Worm (Caenorhabditis elegans) whole organism, L2 larva: ENCODE data around the gene F43C11.3.

Experiments used
- C34F6.9 ChIP-seq: fragments of 150-350 bp; optimal IDR thresholded peaks from 2 replicates; lab custom pipeline; 2014; ENCODE audit warnings: missing biosample characterization, missing genetic modification characterization
- F13H6.1 ChIP-seq: sonication (generic microtip); optimal IDR thresholded peaks from 2 replicates; lab custom pipeline; 2016; ENCODE audit warnings: missing genetic modification characterization, missing compliant biosample characterization
- R02D3.7 ChIP-seq: fragments of 150-350 bp; optimal IDR thresholded peaks from 2 replicates; lab custom pipeline; 2014; ENCODE audit warnings: missing biosample characterization, missing genetic modification characterization
- Y55F3AM.14 ChIP-seq: fragments of 200-800 bp; sonication (Bioruptor generic); optimal IDR thresholded peaks from 2 replicates; lab custom pipeline; 2018; ENCODE audit warnings: mild to moderate bottlenecking, missing genetic modification characterization, missing compliant biosample characterization
- alr-1 ChIP-seq: fragments of 150-350 bp; optimal IDR thresholded peaks from 2 replicates; lab custom pipeline; 2014; ENCODE audit warnings: missing biosample characterization, missing genetic modification characterization
- ama-1 ChIP-seq: fragments of 150-350 bp; optimal IDR thresholded peaks from 2 replicates; lab custom pipeline; 2018; ENCODE audit warnings: inconsistent platforms
- ceh-16 ChIP-seq: fragments of 150-350 bp; optimal IDR thresholded peaks from 2 replicates; lab custom pipeline; 2014; ENCODE audit warnings: missing biosample characterization, missing genetic modification characterization
- ceh-82 ChIP-seq: fragments of 150-350 bp; optimal IDR thresholded peaks from 2 replicates; lab custom pipeline; 2014; ENCODE audit warnings: missing biosample characterization, missing genetic modification characterization
- crh-2 ChIP-seq: sonication (generic microtip); optimal IDR thresholded peaks from 2 replicates; lab custom pipeline; 2017; ENCODE audit warnings: missing biosample characterization, missing genetic modification characterization
- egl-27 ChIP-seq: sonication (generic microtip); optimal IDR thresholded peaks from 3 replicates; lab custom pipeline; 2017; ENCODE audit warnings: missing biosample characterization, missing genetic modification reagents, missing genetic modification characterization
- elt-1 ChIP-seq: fragments of 150-350 bp; optimal IDR thresholded peaks from 2 replicates; lab custom pipeline; 2014; ENCODE audit warnings: missing biosample characterization, missing genetic modification characterization
- fos-1 ChIP-seq: fragments of 150-350 bp; optimal IDR thresholded peaks from 2 replicates; lab custom pipeline; 2014; ENCODE audit warnings: missing biosample characterization, missing genetic modification characterization
- gmeb-1 ChIP-seq: fragments of 150-350 bp; optimal IDR thresholded peaks from 2 replicates; lab custom pipeline; 2014; ENCODE audit warnings: missing biosample characterization, missing genetic modification characterization
- lin-11 ChIP-seq: fragments of 150-350 bp; sonication (generic microtip); optimal IDR thresholded peaks from 2 replicates; lab custom pipeline; 2014; ENCODE audit warnings: missing biosample characterization, missing genetic modification characterization, inconsistent platforms, mixed read lengths
- lin-13 ChIP-seq: fragments of 150-350 bp; optimal IDR thresholded peaks from 2 replicates; lab custom pipeline; 2014; ENCODE audit warnings: missing biosample characterization, missing genetic modification reagents, missing genetic modification characterization
- lin-39 ChIP-seq: fragments of 150-350 bp; optimal IDR thresholded peaks from 2 replicates; lab custom pipeline; 2014; ENCODE audit warnings: missing biosample characterization, missing genetic modification reagents, missing genetic modification characterization
- lsy-2 ChIP-seq, 2 experiments: fragments of 150-350 bp in 1 of 2; sonication (generic microtip) in 1 of 2; optimal IDR thresholded peaks; 2 replicates each; lab custom pipeline; 2014 to 2017; ENCODE audit warnings: missing biosample characterization in 2 of 2, missing genetic modification characterization in 2 of 2
- mab-5 ChIP-seq: fragments of 150-350 bp; optimal IDR thresholded peaks from 2 replicates; lab custom pipeline; 2014; ENCODE audit warnings: missing biosample characterization, missing genetic modification characterization
- mbf-1 ChIP-seq: sonication (generic microtip); optimal IDR thresholded peaks from 2 replicates; lab custom pipeline; 2017; ENCODE audit warnings: missing biosample characterization, missing genetic modification characterization
- mdl-1 ChIP-seq, 2 experiments: fragments of 150-350 bp in 1 of 2; sonication (generic microtip) in 1 of 2; optimal IDR thresholded peaks; 2 replicates each; lab custom pipeline; 2017; ENCODE audit warnings: missing biosample characterization in 2 of 2, missing genetic modification characterization in 2 of 2
- nhr-10 ChIP-seq: sonication (generic microtip); optimal IDR thresholded peaks from 2 replicates; lab custom pipeline; 2017; ENCODE audit warnings: missing biosample characterization, missing genetic modification characterization
- nhr-11 ChIP-seq: fragments of 150-350 bp; optimal IDR thresholded peaks from 2 replicates; lab custom pipeline; 2014; ENCODE audit warnings: missing biosample characterization, missing genetic modification characterization
- nhr-21 ChIP-seq: fragments of 150-350 bp; optimal IDR thresholded peaks from 2 replicates; lab custom pipeline; 2014; ENCODE audit warnings: missing biosample characterization, missing genetic modification characterization
- nhr-23 ChIP-seq: fragments of 150-350 bp; optimal IDR thresholded peaks from 2 replicates; lab custom pipeline; 2014; ENCODE audit warnings: missing biosample characterization, missing genetic modification reagents, missing genetic modification characterization
- nhr-25 ChIP-seq: fragments of 150-350 bp; sonication (generic microtip); optimal IDR thresholded peaks from 3 replicates; lab custom pipeline; 2014; ENCODE audit warnings: missing biosample characterization, missing genetic modification characterization
- nhr-6 ChIP-seq: fragments of 150-350 bp; optimal IDR thresholded peaks from 2 replicates; lab custom pipeline; 2014; ENCODE audit warnings: missing biosample characterization, missing genetic modification characterization
- nhr-77 ChIP-seq: fragments of 150-350 bp; optimal IDR thresholded peaks from 2 replicates; lab custom pipeline; 2014; ENCODE audit warnings: missing biosample characterization, missing genetic modification characterization
- peb-1 ChIP-seq: fragments of 150-350 bp; optimal IDR thresholded peaks from 2 replicates; lab custom pipeline; 2014; ENCODE audit warnings: missing biosample characterization, missing genetic modification characterization
- sem-4 ChIP-seq: fragments of 150-350 bp; optimal IDR thresholded peaks from 2 replicates; lab custom pipeline; 2014; ENCODE audit warnings: missing biosample characterization, missing genetic modification reagents, missing genetic modification characterization
- skn-1 ChIP-seq: sonication (generic microtip); optimal IDR thresholded peaks from 2 replicates; lab custom pipeline; 2017; ENCODE audit warnings: missing biosample characterization, missing genetic modification characterization
- sma-3 ChIP-seq: sonication (generic microtip); optimal IDR thresholded peaks from 2 replicates; lab custom pipeline; 2016; ENCODE audit warnings: missing genetic modification reagents, missing genetic modification characterization, missing compliant biosample characterization
- sma-9 ChIP-seq, 2 experiments: fragments of 150-350 bp in 1 of 2; sonication (generic microtip) in 1 of 2; optimal IDR thresholded peaks; 2 replicates each; lab custom pipeline; 2014 to 2016; ENCODE audit warnings: missing genetic modification characterization in 2 of 2, mild to moderate bottlenecking in 1 of 2, missing biosample characterization in 1 of 2, missing compliant biosample characterization in 1 of 2, missing genetic modification reagents in 1 of 2, moderate library complexity in 1 of 2
- snpc-4 ChIP-seq: fragments of 150-350 bp; optimal IDR thresholded peaks from 2 replicates; lab custom pipeline; 2014; ENCODE audit warnings: missing biosample characterization, missing genetic modification characterization
- unc-39 ChIP-seq: fragments of 150-350 bp; optimal IDR thresholded peaks from 2 replicates; lab custom pipeline; 2014; ENCODE audit warnings: missing biosample characterization, missing genetic modification characterization
- unc-55 ChIP-seq: fragments of 150-350 bp; sonication (generic microtip); optimal IDR thresholded peaks from 3 replicates; lab custom pipeline; 2014; ENCODE audit warnings: missing biosample characterization, missing genetic modification reagents, missing genetic modification characterization
- unc-62 ChIP-seq: fragments of 150-350 bp; optimal IDR thresholded peaks from 2 replicates; lab custom pipeline; 2014; ENCODE audit warnings: missing biosample characterization, missing genetic modification reagents, missing genetic modification characterization
- zag-1 ChIP-seq: fragments of 150-350 bp; optimal IDR thresholded peaks from 2 replicates; lab custom pipeline; 2014; ENCODE audit warnings: missing biosample characterization, missing genetic modification characterization
- ztf-1 ChIP-seq: fragments of 200-800 bp; sonication (Bioruptor generic); conservative IDR thresholded peaks from 2 replicates; pipeline ENCODE4 v1.3.6; 2022; ENCODE audit warnings: missing genetic modification characterization, missing compliant biosample characterization

The F43C11.3 gene

ce11 chrII:2372090-2372489, 19.0 kb downstream of the F43C11.3 start, which contains the start of gene F16G10.3:
Gene F16G10.3, plus strand, starts transcription at chrII:2372390.
- TF ChIP-seq unc-62 (GFP tag; lab: Kevin White, UChicago) (no peak), sma-9 (GFP tag; optimal IDR thresholded peaks at IDR 0.05; lab: Kevin White, UChicago) (no peak), sma-9 (tag; optimal IDR thresholded peaks at IDR 0.05; lab: Kevin White, UChicago) (no peak)

ce11 chrII:2374973-2375372, 21.9 kb downstream of the F43C11.3 start, which contains the start of gene F16G10.2:
Gene F16G10.2, plus strand, starts transcription at chrII:2375273.
- TF ChIP-seq mbf-1 (tag; lab: Kevin White, UChicago) (no peak), sma-3 (GFP tag; lab: Kevin White, UChicago) (no peak), nhr-10 (tag; lab: Kevin White, UChicago) (no peak), lsy-2 (tag; optimal IDR thresholded peaks at IDR 0.05; lab: Kevin White, UChicago) (no peak), unc-55 (no peak), ceh-82 (tag; lab: Kevin White, UChicago) (no peak), nhr-77 (tag; lab: Kevin White, UChicago) (no peak), mdl-1 (tag; optimal IDR thresholded peaks at IDR 0.05; lab: Kevin White, UChicago) (no peak)

ce11 chrII:2377751-2378150, 24.6 kb downstream of the F43C11.3 start, which contains the start of gene F16G10.6:
Gene F16G10.6, minus strand, starts transcription at chrII:2377851.
- no peak for TF ChIP-seq unc-39
- no peak for TF ChIP-seq R02D3.7

ce11 chrII:2378465-2379009, 25.4 kb downstream of the F43C11.3 start:
- TF ChIP-seq ceh-16 (tag; lab: Kevin White, UChicago) (no peak), crh-2 (tag; lab: Kevin White, UChicago) (peak; percentile 88), skn-1 (tag; lab: Kevin White, UChicago) (peak; percentile 18), nhr-21 (tag; lab: Kevin White, UChicago) (peak; percentile 5), sma-9 (GFP tag; optimal IDR thresholded peaks at IDR 0.05; lab: Kevin White, UChicago) (peak; percentile 79), sma-9 (tag; optimal IDR thresholded peaks at IDR 0.05; lab: Kevin White, UChicago) (no peak), sma-3 (GFP tag; lab: Kevin White, UChicago) (peak; percentile 94), mdl-1 (tag; optimal IDR thresholded peaks at IDR 0.05; lab: Kevin White, UChicago) (peak in 1 of 2 experiments; percentile 20), nhr-23 (tag; lab: Kevin White, UChicago) (no peak), fos-1 (tag; lab: Kevin White, UChicago) (peak; percentile 94), lsy-2 (tag; optimal IDR thresholded peaks at IDR 0.05; lab: Kevin White, UChicago) (peak; percentile 31 to 81), ceh-82 (tag; lab: Kevin White, UChicago) (no peak), Y55F3AM.14 (GFP tag; lab: Kevin White, UChicago) (peak; percentile 31), lin-13 (GFP tag; lab: Kevin White, UChicago) (no peak), gmeb-1 (tag; lab: Kevin White, UChicago) (peak; percentile 54), F13H6.1 (tag; lab: Kevin White, UChicago) (peak; percentile 67), egl-27 (peak; percentile 97)

ce11 chrII:2379673-2380072, 26.6 kb downstream of the F43C11.3 start:
- TF ChIP-seq elt-1 (no peak), snpc-4 (tag; lab: Kevin White, UChicago) (no peak), crh-2 (tag; lab: Kevin White, UChicago) (no peak), nhr-6 (tag; lab: Kevin White, UChicago) (no peak), R02D3.7 (no peak), lin-13 (GFP tag; lab: Kevin White, UChicago) (no peak), F13H6.1 (tag; lab: Kevin White, UChicago) (no peak), unc-55 (no peak), ama-1 (lab: Kevin White, UChicago) (no peak), sem-4 (tag; lab: Kevin White, UChicago) (no peak), ceh-82 (tag; lab: Kevin White, UChicago) (no peak), mbf-1 (tag; lab: Kevin White, UChicago) (no peak), lin-39 (no peak), ztf-1 (no peak), ceh-16 (tag; lab: Kevin White, UChicago) (no peak)
- TF ChIP-seq, all 48 proteins: peak for 0

- TF ChIP-seq lsy-2 (tag; optimal IDR thresholded peaks at IDR 0.05; lab: Kevin White, UChicago) = no peak
- TF ChIP-seq nhr-23 (tag; lab: Kevin White, UChicago) = no peak
- TF ChIP-seq sma-9 (GFP tag; optimal IDR thresholded peaks at IDR 0.05; lab: Kevin White, UChicago) = no peak
- TF ChIP-seq sma-9 (tag; optimal IDR thresholded peaks at IDR 0.05; lab: Kevin White, UChicago) = no peak
- TF ChIP-seq peb-1 (tag; lab: Kevin White, UChicago) = no peak
- no peak for TF ChIP-seq Y55F3AM.14 (GFP tag; lab: Kevin White, UChicago)
- no peak for TF ChIP-seq alr-1 (tag; lab: Kevin White, UChicago)
- TF ChIP-seq unc-55 = no peak
- no peak for TF ChIP-seq mab-5 (tag; lab: Kevin White, UChicago)
- no peak for TF ChIP-seq nhr-11 (tag; lab: Kevin White, UChicago)
- no peak for TF ChIP-seq C34F6.9 (tag; lab: Kevin White, UChicago)
- no peak for TF ChIP-seq lin-13 (GFP tag; lab: Kevin White, UChicago)
- TF ChIP-seq nhr-25 (tag; lab: Kevin White, UChicago) = no peak
- no peak for TF ChIP-seq nhr-6 (tag; lab: Kevin White, UChicago)
- TF ChIP-seq lin-11 (tag; lab: Kevin White, UChicago) = no peak
- no peak for TF ChIP-seq sem-4 (tag; lab: Kevin White, UChicago)
- no peak for TF ChIP-seq zag-1 (tag; lab: Kevin White, UChicago)
- TF ChIP-seq elt-1 = no peak
- no peak for TF ChIP-seq sma-3 (GFP tag; lab: Kevin White, UChicago)
These were observed 27.1 kb downstream of the F43C11.3 start, which contains the start of gene F16G10.7 for ce11 chrII:2380174-2380573. Gene F16G10.7, minus strand, starts transcription at chrII:2380274.
